Worm (Caenorhabditis elegans) whole organism, midembryonic: Measurements from ENCODE around the gene fbxc-43.

Source experiments
- cog-1 ChIP-seq: sonication (generic microtip); optimal IDR thresholded peaks from 2 replicates; lab custom pipeline; 2016; ENCODE audit warnings: missing genetic modification characterization, missing compliant biosample characterization
- med-1 ChIP-seq: sonication (generic microtip); optimal IDR thresholded peaks from 2 replicates; lab custom pipeline; 2017; ENCODE audit warnings: missing genetic modification characterization, mild to moderate bottlenecking, missing compliant biosample characterization, antibody characterized with exemption, missing genetic modification reagents; ENCODE audit not compliant: insufficient read depth
- ref-1 ChIP-seq: fragments of 200-800 bp; sonication (Bioruptor generic); conservative IDR thresholded peaks from 2 replicates; pipeline ENCODE4 v1.3.6; 2022; ENCODE audit warnings: missing genetic modification reagents, missing genetic modification characterization, missing compliant biosample characterization
- ztf-23 ChIP-seq: fragments of 200-800 bp; sonication (Bioruptor generic); IDR thresholded peaks from 2 replicates; pipeline ENCODE4 v1.3.6; 2022; ENCODE audit warnings: missing genetic modification reagents, missing genetic modification characterization, missing compliant biosample characterization

DNA sequence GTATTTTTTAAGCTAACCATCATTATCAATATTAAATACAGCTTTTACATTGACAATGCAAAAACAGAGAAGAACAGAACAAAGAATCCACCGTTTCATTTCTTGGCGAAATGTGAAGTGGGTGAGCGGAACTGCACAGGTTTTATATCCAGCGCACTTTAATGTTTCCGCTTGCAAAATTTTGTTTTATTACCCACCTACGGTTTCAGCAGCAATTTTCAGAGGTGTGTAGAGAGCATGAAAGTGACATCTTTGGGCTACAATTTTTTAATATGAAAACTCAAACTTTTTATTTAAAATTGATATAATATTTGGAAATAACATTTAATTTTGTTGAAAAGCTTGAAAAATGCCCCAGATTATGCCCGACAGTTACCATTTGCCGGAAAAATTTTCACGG lies 22.9 kb upstream of the fbxc-43 start, which contains the start of gene clec-135:
- TF ChIP-seq ref-1 (no peak), med-1 (GFP tag; lab: Kevin White, UChicago) (no peak), cog-1 (tag; lab: Kevin White, UChicago) (no peak), ztf-23 (no peak)
